Fruit fly (Drosophila melanogaster) whole organism, adult: ENCODE data around the gene CG7924.

Source experiments
- CG14711 ChIP-seq: fragments of 200-800 bp; sonication (Bioruptor generic); optimal IDR thresholded peaks from 2 replicates; lab custom pipeline; 2018; ENCODE audit warnings: missing biosample characterization, mild to moderate bottlenecking, missing genetic modification characterization, moderate library complexity
- CG1620 ChIP-seq: fragments of 200-800 bp; sonication (Bioruptor generic); optimal IDR thresholded peaks from 2 replicates; lab custom pipeline; 2016; ENCODE audit warnings: missing biosample characterization, missing genetic modification characterization
- CG5204 ChIP-seq: fragments of 200-800 bp; sonication (Bioruptor generic); optimal IDR thresholded peaks from 2 replicates; lab custom pipeline; 2016; ENCODE audit warnings: missing biosample characterization, missing genetic modification characterization
- CG7045 ChIP-seq: fragments of 200-800 bp; sonication (Bioruptor generic); optimal IDR thresholded peaks from 2 replicates; lab custom pipeline; 2017; ENCODE audit warnings: missing biosample characterization, mild to moderate bottlenecking, missing genetic modification characterization
- CG7101 ChIP-seq: fragments of 200-800 bp; sonication (Bioruptor generic); optimal IDR thresholded peaks from 2 replicates; lab custom pipeline; 2018; ENCODE audit warnings: missing biosample characterization, mild to moderate bottlenecking, missing genetic modification characterization, moderate library complexity
- tj ChIP-seq: fragments of 200-800 bp; sonication (Bioruptor generic); optimal IDR thresholded peaks from 3 replicates; lab custom pipeline; 2017; ENCODE audit warnings: missing biosample characterization, mild to moderate bottlenecking, missing genetic modification characterization, moderate library complexity

dm6 chr3L:14195714-14196113 lies 37.6 kb upstream of the CG7924 start:
- no peak for TF ChIP-seq CG7045 (GFP tag; lab: Kevin White, UChicago)
- TF ChIP-seq tj (GFP tag; lab: Kevin White, UChicago), result no peak
- TF ChIP-seq CG5204 (GFP tag; lab: Kevin White, UChicago), result no peak
- no peak for TF ChIP-seq CG1620 (GFP tag; lab: Kevin White, UChicago)
- TF ChIP-seq CG7101 (tag; lab: Kevin White, UChicago), result no peak
- TF ChIP-seq CG14711 (tag; lab: Kevin White, UChicago), result no peak
